Worm (Caenorhabditis elegans): Measurements from ENCODE around the gene eas-1.

Gene eas-1

DNA sequence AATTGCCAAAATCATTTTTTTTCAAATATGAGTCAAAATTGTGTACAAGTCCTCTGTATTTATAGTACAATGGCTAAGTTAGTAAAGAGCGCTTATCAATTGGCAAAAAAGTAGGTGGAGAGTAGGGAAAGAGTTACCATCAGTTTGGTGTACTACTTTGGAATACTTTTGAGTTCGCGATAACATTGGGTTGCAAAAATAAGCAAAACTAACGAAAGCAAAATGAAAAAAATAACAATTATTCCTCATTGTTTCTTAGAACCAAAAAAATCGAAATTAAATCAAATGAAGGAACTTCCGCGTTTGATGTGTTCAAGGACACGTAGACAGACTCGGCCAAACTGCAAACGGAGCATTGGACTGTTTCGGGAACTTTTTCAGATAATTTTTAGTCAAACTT lies 16.5 kb downstream of the eas-1 start, which contains the start of gene C27D9.2:
Gene C27D9.2, minus strand, starts transcription at position 101 of the 400 bp plus-strand sequence.
- TF ChIP-seq ceh-39 (tag; optimal IDR thresholded peaks at IDR 0.05), result no peak
- TF ChIP-seq sptf-1 (tag; optimal IDR thresholded peaks at IDR 0.05), result no peak
- TF ChIP-seq ham-2 (GFP tag; optimal IDR thresholded peaks at IDR 0.05), result no peak
- TF ChIP-seq snpc-4 (tag; optimal IDR thresholded peaks at IDR 0.05), result no peak
- no peak for TF ChIP-seq ztf-11 (tag; optimal IDR thresholded peaks at IDR 0.05)
- no peak for TF ChIP-seq hlh-1 (tag; optimal IDR thresholded peaks at IDR 0.05)
- TF ChIP-seq nhr-28 (tag; optimal IDR thresholded peaks at IDR 0.05), result no peak
- no peak for TF ChIP-seq mep-1 (tag; optimal IDR thresholded peaks at IDR 0.05)
- no peak for TF ChIP-seq lsy-2 (tag; optimal IDR thresholded peaks at IDR 0.05)
- no peak for TF ChIP-seq ceh-43 (GFP tag; optimal IDR thresholded peaks at IDR 0.05)
- TF ChIP-seq pha-4 (tag; optimal IDR thresholded peaks at IDR 0.05), result no peak
- TF ChIP-seq unc-62 (GFP tag; optimal IDR thresholded peaks at IDR 0.05), result no peak

DNA sequence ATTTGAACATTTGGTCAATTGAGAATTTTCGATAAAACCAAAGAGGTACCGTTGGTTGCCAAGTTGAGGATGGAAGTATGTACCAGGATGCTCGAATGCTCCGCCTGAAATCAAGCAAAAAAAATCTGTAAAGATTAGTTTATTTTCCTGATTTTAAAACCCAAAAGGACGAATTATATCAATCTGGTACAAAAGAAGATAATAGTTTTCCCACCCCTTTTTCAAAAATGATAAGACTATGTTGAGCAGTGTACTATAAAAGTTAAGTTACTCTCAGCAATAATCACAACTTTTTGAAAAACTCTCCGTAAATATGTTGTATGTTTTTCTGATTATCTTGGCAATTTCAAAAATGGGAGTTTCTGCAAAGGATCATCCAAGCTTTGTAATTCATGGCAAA lies 18.2 kb downstream of the eas-1 start, which contains the start of gene F26G1.3:
Gene F26G1.3, plus strand, starts transcription at position 301 of the 400 bp plus-strand sequence.
- TF ChIP-seq ces-1 (GFP tag; optimal IDR thresholded peaks at IDR 0.05), result no peak
- no peak for TF ChIP-seq nhr-28 (tag; optimal IDR thresholded peaks at IDR 0.05)
- TF ChIP-seq nhr-76 (tag; optimal IDR thresholded peaks at IDR 0.05), result no peak
- no peak for TF ChIP-seq ceh-83 (GFP tag; optimal IDR thresholded peaks at IDR 0.05)
- TF ChIP-seq unc-39 (tag; optimal IDR thresholded peaks at IDR 0.05), result no peak
- no peak for TF ChIP-seq drap-1 (GFP tag; optimal IDR thresholded peaks at IDR 0.05)
- no peak for TF ChIP-seq unc-120 (tag; optimal IDR thresholded peaks at IDR 0.05; ENCODE audit: poor library complexity, severe bottlenecking)
- TF ChIP-seq sptf-1 (tag; optimal IDR thresholded peaks at IDR 0.05), result no peak
- TF ChIP-seq flh-1 (GFP tag; optimal IDR thresholded peaks at IDR 0.05), result no peak
- TF ChIP-seq lin-32 (GFP tag; optimal IDR thresholded peaks at IDR 0.05), result no peak

DNA sequence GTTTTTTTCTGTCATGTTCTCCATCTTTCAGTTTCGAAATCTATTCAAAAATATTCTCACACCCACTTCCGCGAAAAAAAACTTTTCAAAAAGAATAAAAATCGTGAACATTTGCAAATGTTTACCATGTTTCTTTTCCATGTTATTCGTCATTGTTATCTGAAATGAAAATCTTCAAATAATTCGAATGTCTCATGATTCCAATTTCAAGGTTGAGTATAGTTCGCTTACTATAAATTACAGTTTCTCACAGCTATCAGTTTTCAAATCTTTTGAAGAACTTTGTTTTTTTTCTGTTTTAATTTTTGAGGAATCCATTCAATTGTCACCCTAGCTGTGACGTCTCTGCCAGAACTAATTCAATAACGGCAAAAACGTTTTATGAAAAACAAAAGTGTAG lies 19.6 kb downstream of the eas-1 start:
- TF ChIP-seq unc-62 (GFP tag; optimal IDR thresholded peaks at IDR 0.05) (no peak), bed-3 (GFP tag; optimal IDR thresholded peaks at IDR 0.05) (no peak), zip-8 (tag; optimal IDR thresholded peaks at IDR 0.05) (no peak), ztf-11 (tag; optimal IDR thresholded peaks at IDR 0.05) (no peak), lin-13 (tag; optimal IDR thresholded peaks at IDR 0.05) (no peak), ceh-83 (GFP tag; optimal IDR thresholded peaks at IDR 0.05) (no peak), ham-2 (GFP tag; optimal IDR thresholded peaks at IDR 0.05) (no peak), blmp-1 (tag; optimal IDR thresholded peaks at IDR 0.05) (no peak)

DNA sequence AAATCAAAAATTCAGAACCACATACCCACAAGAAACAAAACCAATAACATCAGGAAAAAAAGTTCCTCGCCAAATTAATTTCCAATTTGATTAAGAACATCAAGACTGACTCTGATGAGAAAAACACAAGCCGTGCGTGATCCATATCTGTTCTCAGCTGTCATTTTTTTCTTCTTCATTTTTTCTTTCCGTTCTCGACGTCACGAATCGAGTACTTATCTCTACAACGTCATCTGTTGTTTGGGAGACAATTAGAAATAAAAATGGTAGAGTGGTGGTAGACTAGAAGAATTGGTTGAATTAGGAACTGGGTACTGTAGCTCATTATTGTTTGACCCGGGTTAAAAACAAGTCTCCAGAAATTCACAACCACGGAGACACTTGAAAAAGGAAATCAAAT lies 20.8 kb downstream of the eas-1 start:
- no peak for TF ChIP-seq flh-1 (GFP tag; optimal IDR thresholded peaks at IDR 0.05)
- TF ChIP-seq tbx-8 (GFP tag; optimal IDR thresholded peaks at IDR 0.05), result no peak
- TF ChIP-seq bed-3 (GFP tag; optimal IDR thresholded peaks at IDR 0.05), result no peak
- TF ChIP-seq ham-2 (GFP tag; optimal IDR thresholded peaks at IDR 0.05), result no peak
- no peak for TF ChIP-seq cnd-1 (tag; optimal IDR thresholded peaks at IDR 0.05)
- TF ChIP-seq nhr-12 (tag; optimal IDR thresholded peaks at IDR 0.05), result no peak
- no peak for TF ChIP-seq unc-120 (tag; optimal IDR thresholded peaks at IDR 0.05; ENCODE audit: poor library complexity, severe bottlenecking)
- no peak for TF ChIP-seq ztf-11 (tag; optimal IDR thresholded peaks at IDR 0.05)
- no peak for TF ChIP-seq snpc-4 (tag; optimal IDR thresholded peaks at IDR 0.05)
- no peak for TF ChIP-seq mls-2 (tag; optimal IDR thresholded peaks at IDR 0.05)
- no peak for TF ChIP-seq elt-1 (tag; optimal IDR thresholded peaks at IDR 0.05; ENCODE audit: borderline replicate concordance, insufficient read depth)
- TF ChIP-seq unc-62 (GFP tag; optimal IDR thresholded peaks at IDR 0.05), result no peak
- TF ChIP-seq ceh-39 (tag; optimal IDR thresholded peaks at IDR 0.05), result no peak
- TF ChIP-seq hlh-1 (tag; optimal IDR thresholded peaks at IDR 0.05), result no peak
- TF ChIP-seq nhr-28 (tag; optimal IDR thresholded peaks at IDR 0.05), result no peak
- TF ChIP-seq nhr-2 (tag; optimal IDR thresholded peaks at IDR 0.05), result no peak

DNA sequence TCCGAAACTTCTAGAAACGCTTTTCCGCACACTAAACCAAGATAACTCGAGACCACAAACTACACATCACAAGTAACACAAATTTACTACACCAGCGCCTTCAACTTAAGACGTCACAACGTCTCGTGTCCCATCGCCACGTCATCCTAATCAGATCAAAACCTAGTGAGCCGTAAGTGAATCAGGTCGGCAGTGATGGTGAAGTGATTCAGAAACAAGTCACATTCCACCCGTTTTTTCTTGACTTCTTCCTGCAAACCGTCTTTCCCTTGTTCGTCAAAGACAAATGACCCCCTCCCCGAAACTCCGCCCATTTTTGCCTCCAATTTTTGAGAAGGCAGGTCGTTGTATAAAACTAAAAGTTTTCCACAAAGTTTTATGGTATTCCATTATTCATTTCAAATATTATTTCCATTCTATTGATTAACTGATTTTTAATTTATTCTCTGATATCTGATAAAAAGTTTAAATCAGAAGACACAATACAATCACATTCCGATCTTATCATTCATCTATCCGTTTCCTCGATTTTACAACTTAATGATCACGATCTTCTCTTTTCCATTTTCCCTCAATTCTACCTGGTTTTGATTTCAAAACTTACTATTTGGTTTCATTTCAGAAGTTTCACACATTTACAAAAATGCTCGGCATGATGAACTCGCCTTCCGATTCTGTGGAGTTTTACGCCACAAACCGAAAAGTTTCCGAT lies 22.5 kb downstream of the eas-1 start, which contains the start of gene F26G1.2:
Gene F26G1.2, plus strand, starts transcription at position 508 of the 712 bp plus-strand sequence.
- no peak for TF ChIP-seq elt-1 (tag; optimal IDR thresholded peaks at IDR 0.05; ENCODE audit: borderline replicate concordance, insufficient read depth)
